Fruit fly (Drosophila melanogaster) whole organism, prepupa: ENCODE measurements around the gene tap.
A peak's percentile ranks its signal among the peaks of the same experiment; 100 is the strongest.

Experiments
- Blimp-1 ChIP-seq: fragments of 200-800 bp; sonication (Bioruptor generic); optimal IDR thresholded peaks from 3 replicates; lab custom pipeline; 2017; ENCODE audit warnings: missing biosample characterization, missing genetic modification characterization, mild to moderate bottlenecking, moderate library complexity, missing genetic modification reagents
- CG10631 ChIP-seq: fragments of 200-800 bp; sonication (Bioruptor generic); optimal IDR thresholded peaks from 2 replicates; lab custom pipeline; 2016; ENCODE audit warnings: missing biosample characterization, missing genetic modification characterization
- CG11762 ChIP-seq: fragments of 200-800 bp; sonication (Bioruptor generic); optimal IDR thresholded peaks from 3 replicates; lab custom pipeline; 2016; ENCODE audit warnings: missing biosample characterization, missing genetic modification characterization; ENCODE audit not compliant: insufficient read depth
- CG11902 ChIP-seq: fragments of 200-800 bp; sonication (Bioruptor generic); optimal IDR thresholded peaks from 3 replicates; lab custom pipeline; 2016; ENCODE audit warnings: missing biosample characterization, missing genetic modification characterization
- CG15336 ChIP-seq: fragments of 200-800 bp; sonication (Bioruptor generic); IDR thresholded peaks from 2 replicates; pipeline ENCODE4 v1.3.6; 2022; ENCODE audit warnings: missing biosample characterization, missing genetic modification characterization
- CG1621 ChIP-seq: fragments of 200-800 bp; sonication (Bioruptor generic); optimal IDR thresholded peaks from 3 replicates; lab custom pipeline; 2018; ENCODE audit warnings: missing biosample characterization, mild to moderate bottlenecking, missing genetic modification characterization
- CG16779 ChIP-seq: fragments of 200-800 bp; sonication (Bioruptor generic); optimal IDR thresholded peaks from 3 replicates; lab custom pipeline; 2017; ENCODE audit warnings: missing biosample characterization, mild to moderate bottlenecking, missing genetic modification characterization
- CG3032 ChIP-seq: fragments of 200-800 bp; optimal IDR thresholded peaks from 2 replicates; lab custom pipeline; 2019; ENCODE audit warnings: missing biosample characterization, mild to moderate bottlenecking, missing genetic modification characterization, moderate library complexity
- CG31627 ChIP-seq: fragments of 200-800 bp; sonication (Bioruptor generic); optimal IDR thresholded peaks from 3 replicates; lab custom pipeline; 2016; ENCODE audit warnings: missing biosample characterization, missing genetic modification characterization
- CG32006 ChIP-seq: fragments of 200-800 bp; sonication (Bioruptor generic); optimal IDR thresholded peaks from 3 replicates; lab custom pipeline; 2017; ENCODE audit warnings: missing biosample characterization, mild to moderate bottlenecking, missing genetic modification characterization
- CG34406 ChIP-seq: fragments of 200-800 bp; sonication (Bioruptor generic); optimal IDR thresholded peaks from 3 replicates; lab custom pipeline; 2016; ENCODE audit warnings: missing biosample characterization, missing genetic modification characterization
- CG6163 ChIP-seq: fragments of 200-800 bp; sonication (Bioruptor generic); IDR thresholded peaks from 3 replicates; pipeline ENCODE4 v1.3.6; 2022; ENCODE audit warnings: missing biosample characterization, missing genetic modification characterization
- CG6276 ChIP-seq: fragments of 200-800 bp; sonication (Bioruptor generic); optimal IDR thresholded peaks from 2 replicates; lab custom pipeline; 2017; ENCODE audit warnings: missing biosample characterization, mild to moderate bottlenecking, missing genetic modification characterization
- CG6808 ChIP-seq: fragments of 200-800 bp; sonication (Bioruptor generic); optimal IDR thresholded peaks from 3 replicates; lab custom pipeline; 2017; ENCODE audit warnings: missing biosample characterization, missing genetic modification characterization, mild to moderate bottlenecking, moderate library complexity, missing genetic modification reagents
- CG7368 ChIP-seq: fragments of 200-800 bp; sonication (Bioruptor generic); optimal IDR thresholded peaks from 3 replicates; lab custom pipeline; 2016; ENCODE audit warnings: missing biosample characterization, missing genetic modification characterization
- CG8119 ChIP-seq: fragments of 200-800 bp; sonication (Bioruptor generic); IDR thresholded peaks from 3 replicates; pipeline ENCODE4 v1.3.6; 2022; ENCODE audit warnings: missing biosample characterization, missing genetic modification characterization
- CG8632 ChIP-seq: fragments of 200-800 bp; sonication (Bioruptor generic); optimal IDR thresholded peaks from 3 replicates; lab custom pipeline; 2016; ENCODE audit warnings: missing biosample characterization, missing genetic modification characterization
- CG9139 ChIP-seq: fragments of 200-800 bp; sonication (Bioruptor generic); optimal IDR thresholded peaks from 3 replicates; lab custom pipeline; 2017; ENCODE audit warnings: missing biosample characterization, mild to moderate bottlenecking, missing genetic modification characterization
- Eip75B ChIP-seq: fragments of 200-800 bp; sonication (Bioruptor generic); optimal IDR thresholded peaks from 3 replicates; lab custom pipeline; 2016; ENCODE audit warnings: missing biosample characterization, missing genetic modification characterization
- Eip78C ChIP-seq: fragments of 200-800 bp; sonication (Bioruptor generic); peaks from one replicate; lab custom pipeline; 2016; ENCODE audit warnings: missing biosample characterization, missing genetic modification characterization
- Eip93F ChIP-seq: fragments of 200-800 bp; sonication (Bioruptor generic); optimal IDR thresholded peaks from 2 replicates; lab custom pipeline; 2016; ENCODE audit warnings: missing biosample characterization, mild to moderate bottlenecking, missing genetic modification characterization
- Ets21C ChIP-seq: fragments of 200-800 bp; sonication (Bioruptor generic); optimal IDR thresholded peaks from 3 replicates; lab custom pipeline; 2016; ENCODE audit warnings: missing biosample characterization, missing genetic modification characterization
- Hr38 ChIP-seq: sonication (Bioruptor generic); optimal IDR thresholded peaks from 2 replicates; lab custom pipeline; 2016; ENCODE audit warnings: missing biosample characterization, missing genetic modification characterization
- Lpt ChIP-seq: fragments of 200-800 bp; sonication (Bioruptor generic); optimal IDR thresholded peaks from 3 replicates; lab custom pipeline; 2016; ENCODE audit warnings: missing biosample characterization, missing genetic modification characterization
- Met ChIP-seq: fragments of 200-800 bp; sonication (Bioruptor generic); optimal IDR thresholded peaks from 3 replicates; lab custom pipeline; 2016; ENCODE audit warnings: missing biosample characterization, missing genetic modification characterization
- Smox ChIP-seq: fragments of 200-800 bp; sonication (Bioruptor generic); optimal IDR thresholded peaks from 3 replicates; lab custom pipeline; 2016; ENCODE audit warnings: missing biosample characterization, missing genetic modification characterization
- achi ChIP-seq: fragments of 200-800 bp; sonication (Bioruptor generic); optimal IDR thresholded peaks from 3 replicates; lab custom pipeline; 2016; ENCODE audit warnings: missing biosample characterization, missing genetic modification characterization
- acj6 ChIP-seq: fragments of 200-800 bp; sonication (Bioruptor generic); optimal IDR thresholded peaks from 3 replicates; lab custom pipeline; 2016; ENCODE audit warnings: missing biosample characterization, missing genetic modification characterization
- dac ChIP-seq: fragments of 200-800 bp; sonication (Bioruptor generic); optimal IDR thresholded peaks from 2 replicates; lab custom pipeline; 2017; ENCODE audit warnings: missing biosample characterization, mild to moderate bottlenecking, missing genetic modification characterization
- eg ChIP-seq: fragments of 200-800 bp; sonication (Bioruptor generic); IDR thresholded peaks from 3 replicates; pipeline ENCODE4 v1.3.6; 2022; ENCODE audit warnings: missing biosample characterization, missing genetic modification characterization
- fkh ChIP-seq: fragments of 200-800 bp; sonication (Bioruptor generic); optimal IDR thresholded peaks from 3 replicates; lab custom pipeline; 2017; ENCODE audit warnings: missing biosample characterization, mild to moderate bottlenecking, missing genetic modification characterization, moderate library complexity
- pdm3 ChIP-seq: fragments of 200-800 bp; sonication (Bioruptor generic); optimal IDR thresholded peaks from 3 replicates; lab custom pipeline; 2016; ENCODE audit warnings: missing biosample characterization, missing genetic modification characterization
- salr ChIP-seq, 2 experiments: fragments of 200-800 bp; sonication (Bioruptor generic); optimal IDR thresholded peaks; 3 replicates each; lab custom pipeline; 2016 to 2018; ENCODE audit warnings: missing biosample characterization in 2 of 2, missing genetic modification characterization in 2 of 2, mild to moderate bottlenecking in 1 of 2
- ss ChIP-seq, 2 experiments: fragments of 200-800 bp; sonication (Bioruptor generic); optimal IDR thresholded peaks; 2 replicates in 1 of 2; 3 replicates in 1 of 2; lab custom pipeline; 2017 to 2018; ENCODE audit warnings: mild to moderate bottlenecking in 2 of 2, missing biosample characterization in 2 of 2, missing genetic modification characterization in 2 of 2, moderate library complexity in 1 of 2
- vri ChIP-seq: fragments of 200-800 bp; sonication (Bioruptor generic); optimal IDR thresholded peaks from 3 replicates; lab custom pipeline; 2016; ENCODE audit warnings: missing biosample characterization, mild to moderate bottlenecking, missing genetic modification characterization

Gene tap

DNA sequence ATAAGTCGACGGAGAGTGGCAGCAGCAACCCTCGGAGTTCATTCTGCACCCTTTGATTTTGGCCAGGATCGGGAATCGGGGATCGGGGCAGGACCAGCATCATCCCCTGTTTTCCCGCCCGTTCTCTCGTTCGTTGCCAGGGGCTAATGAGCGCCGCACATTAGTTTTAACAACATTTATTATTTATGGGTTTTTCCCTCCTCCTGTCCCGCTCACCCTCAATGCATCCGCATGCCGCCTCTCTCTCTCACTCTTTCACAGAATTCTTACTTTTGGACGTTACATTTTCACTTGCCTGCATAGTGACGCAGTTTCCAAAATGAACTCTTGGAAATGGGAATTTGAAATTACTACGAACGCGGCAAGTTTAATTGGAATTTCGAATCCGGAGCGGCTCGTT, 7.5 kb downstream of the tap start:
- no peak for TF ChIP-seq achi (GFP tag; lab: Kevin White, UChicago)
- TF ChIP-seq Eip75B: no peak
- no peak for TF ChIP-seq Blimp-1
- no peak for TF ChIP-seq CG11902 (GFP tag; lab: Kevin White, UChicago)
- no peak for TF ChIP-seq acj6 (GFP tag; lab: Kevin White, UChicago)
- TF ChIP-seq Met (GFP tag; lab: Kevin White, UChicago): no peak
- no peak for TF ChIP-seq CG11762 (GFP tag; lab: Kevin White, UChicago)
- no peak for TF ChIP-seq Ets21C
- TF ChIP-seq pdm3: no peak
- TF ChIP-seq CG16779 (tag; lab: Kevin White, UChicago): no peak
- no peak for TF ChIP-seq salr (GFP tag; optimal IDR thresholded peaks at IDR 0.05; lab: Kevin White, UChicago)
- TF ChIP-seq CG8632 (GFP tag; lab: Kevin White, UChicago): no peak
- no peak for TF ChIP-seq Hr38 (GFP tag; lab: Kevin White, UChicago)
- no peak for TF ChIP-seq CG6276
- TF ChIP-seq CG7368 (GFP tag; lab: Kevin White, UChicago): no peak
- TF ChIP-seq CG3032 (tag; lab: Kevin White, UChicago): no peak
- TF ChIP-seq, all 60 proteins: peak for 0

DNA sequence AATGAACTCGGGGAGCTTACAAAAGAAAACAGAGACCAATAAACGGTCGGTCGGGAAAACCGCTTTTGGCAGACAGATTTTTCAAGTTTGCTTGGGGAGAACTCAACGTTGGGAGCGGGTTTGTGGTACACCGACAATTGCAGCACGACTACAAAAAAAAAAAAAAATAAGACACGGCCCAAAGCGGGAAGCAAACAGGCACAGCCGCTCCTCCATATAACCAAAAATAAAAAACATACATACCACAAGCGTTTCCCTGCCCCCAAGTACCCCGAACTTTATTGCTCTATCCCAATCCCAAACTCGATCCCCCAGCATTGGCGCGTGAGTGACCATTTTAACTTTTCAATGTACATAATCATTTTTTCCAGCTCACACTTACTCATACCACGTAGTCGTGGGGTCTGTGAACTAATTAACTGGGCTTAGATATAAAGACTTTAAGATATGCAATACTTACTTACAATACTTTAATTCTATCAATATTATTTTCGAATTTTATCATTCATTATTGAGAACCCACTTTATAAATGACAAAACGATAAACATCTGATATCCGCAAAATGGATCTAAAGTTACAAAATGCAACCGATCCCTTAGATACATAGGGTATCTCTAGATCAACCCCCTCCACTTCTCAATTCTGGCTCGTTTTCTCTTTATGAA, 15.6 kb downstream of the tap start:
- TF ChIP-seq CG9139 (GFP tag; lab: Kevin White, UChicago) (no peak), Lpt (GFP tag; lab: Kevin White, UChicago) (peak; percentile 40), Smox (GFP tag; lab: Kevin White, UChicago) (no peak), Eip93F (GFP tag; lab: Kevin White, UChicago) (no peak), vri (GFP tag; lab: Kevin White, UChicago) (no peak), CG15336 (GFP tag; lab: Robert Waterston, UW) (peak; percentile 59; the same call in 1 of the 2 replicates), CG10631 (GFP tag; lab: Kevin White, UChicago) (peak; percentile 3), CG8119 (GFP tag; lab: Robert Waterston, UW) (peak; percentile 46; the same call in 2 of the 3 replicates), eg (GFP tag; lab: Robert Waterston, UW) (peak; percentile 69), salr (GFP tag; optimal IDR thresholded peaks at IDR 0.05; lab: Kevin White, UChicago) (peak in 1 of 2 experiments; percentile 45), CG32006 (GFP tag; lab: Kevin White, UChicago) (peak; percentile 63)

DNA sequence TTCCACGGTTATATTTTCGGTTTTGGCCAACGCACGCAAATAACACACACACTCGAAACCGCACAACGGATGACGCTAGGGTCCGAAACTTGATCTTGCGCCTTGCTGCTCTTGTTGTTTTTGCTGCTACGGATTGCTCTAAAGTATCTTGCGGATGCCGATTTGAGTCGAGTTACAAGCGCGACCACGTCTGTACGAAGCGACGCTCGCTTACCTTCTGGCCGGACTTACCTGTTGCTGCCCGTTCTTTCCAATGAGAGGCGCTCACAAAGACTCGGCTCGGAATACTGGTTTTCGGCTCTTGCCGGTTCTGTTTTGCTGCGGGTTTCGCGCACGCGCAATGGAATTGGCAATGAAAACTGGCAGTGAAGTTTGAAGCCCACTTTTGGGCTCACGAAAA, 19.8 kb downstream of the tap start, which contains the start of gene Cad74A:
TSS of gene Cad74A (minus strand) at position 220 of the 400 bp plus-strand sequence.
- TF ChIP-seq Lpt (GFP tag; lab: Kevin White, UChicago): peak; percentile 32
- TF ChIP-seq eg (GFP tag; lab: Robert Waterston, UW): peak; percentile 52; the same call in 2 of the 3 replicates
- TF ChIP-seq CG8119 (GFP tag; lab: Robert Waterston, UW): peak; percentile 51; the same call in 2 of the 3 replicates
- TF ChIP-seq fkh (GFP tag; lab: Kevin White, UChicago): peak; percentile 8
- TF ChIP-seq CG15336 (GFP tag; lab: Robert Waterston, UW): peak; percentile 55; the same call in 1 of the 2 replicates
- no peak for TF ChIP-seq CG7368 (GFP tag; lab: Kevin White, UChicago)
- peak; percentile 86 for TF ChIP-seq Eip78C (GFP tag; lab: Kevin White, UChicago)
- TF ChIP-seq CG6808 (GFP tag; lab: Kevin White, UChicago): no peak
- TF ChIP-seq dac (GFP tag; lab: Kevin White, UChicago): no peak
- TF ChIP-seq CG34406 (GFP tag; lab: Kevin White, UChicago): no peak
- TF ChIP-seq CG1621 (tag; lab: Kevin White, UChicago): peak; percentile 91
- no peak for TF ChIP-seq CG31627 (GFP tag; lab: Kevin White, UChicago)
- peak in 1 of 2 experiments; percentile 46 for TF ChIP-seq ss (GFP tag; optimal IDR thresholded peaks at IDR 0.05; lab: Kevin White, UChicago)
- peak; percentile 18 for TF ChIP-seq Eip75B
- TF ChIP-seq CG6163: peak; percentile 51; the same call in 2 of the 3 replicates
